Fruit fly (Drosophila melanogaster): ENCODE results near the gene in.

DNA sequence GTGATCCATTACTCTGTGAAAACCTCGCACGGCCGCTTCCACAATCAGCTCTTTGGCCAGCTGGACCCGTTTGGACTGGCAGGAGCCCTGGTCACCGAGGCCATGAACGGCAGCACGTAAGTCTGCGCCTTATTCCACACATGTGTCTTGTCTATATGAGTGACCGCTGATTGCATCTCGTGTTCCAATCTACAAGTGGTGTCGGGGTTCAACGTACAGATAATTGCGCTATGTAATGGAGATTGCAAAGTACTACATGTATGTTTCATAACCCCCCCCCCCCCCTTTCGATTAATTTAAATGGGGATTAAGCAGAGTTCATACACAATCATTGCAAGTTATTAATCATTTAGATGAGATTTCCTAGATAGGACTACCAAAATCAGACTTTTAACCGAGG is 12.1 kb upstream of the in start:
- TF ChIP-seq pan (optimal IDR thresholded peaks at IDR 0.05), result no peak
- no peak for TF ChIP-seq psq (optimal IDR thresholded peaks at IDR 0.05)

All from whole organism.